Fruit fly (Drosophila melanogaster) whole organism, embryonic: ENCODE results near the gene Sur.
A peak's percentile ranks its signal among the peaks of the same experiment; 100 is the strongest.

Source experiments
- Ada2b ChIP-seq: fragments of 200-800 bp; sonication (Bioruptor generic); IDR thresholded peaks from 2 replicates; pipeline ENCODE4 v1.3.6; 2022; ENCODE audit warnings: missing biosample characterization, missing genetic modification characterization
- B-H1 ChIP-seq: fragments of 200-800 bp; sonication (Bioruptor generic); IDR thresholded peaks from 3 replicates; pipeline ENCODE4 v1.3.6; 2022; ENCODE audit warnings: missing biosample characterization, missing genetic modification characterization
- BtbVII ChIP-seq: fragments of 200-800 bp; sonication (Bioruptor generic); optimal IDR thresholded peaks from 3 replicates; lab custom pipeline; 2017; ENCODE audit warnings: missing biosample characterization, mild to moderate bottlenecking, missing genetic modification characterization
- CG10321 ChIP-seq: fragments of 200-800 bp; sonication (Bioruptor generic); IDR thresholded peaks from 2 replicates; pipeline ENCODE4 v1.3.6; 2022; ENCODE audit warnings: missing biosample characterization, missing genetic modification characterization
- CG10959 ChIP-seq: fragments of 200-800 bp; sonication (Bioruptor generic); IDR thresholded peaks from 2 replicates; pipeline ENCODE4 v1.3.6; 2022; ENCODE audit warnings: missing biosample characterization, missing genetic modification characterization
- CG10979 ChIP-seq: fragments of 200-800 bp; sonication (Bioruptor generic); optimal IDR thresholded peaks from 2 replicates; lab custom pipeline; 2018; ENCODE audit warnings: missing biosample characterization, mild to moderate bottlenecking, missing genetic modification characterization, moderate library complexity
- CG11504 ChIP-seq: fragments of 200-800 bp; sonication (Bioruptor generic); optimal IDR thresholded peaks from 3 replicates; lab custom pipeline; 2019; ENCODE audit warnings: missing biosample characterization, mild to moderate bottlenecking, missing genetic modification characterization, moderate library complexity
- CG12104 ChIP-seq: fragments of 200-800 bp; sonication (Bioruptor generic); optimal IDR thresholded peaks from 3 replicates; lab custom pipeline; 2016; ENCODE audit warnings: missing biosample characterization, missing genetic modification characterization
- CG12744 ChIP-seq: fragments of 200-800 bp; sonication (Bioruptor generic); optimal IDR thresholded peaks from 2 replicates; lab custom pipeline; 2016; ENCODE audit warnings: missing biosample characterization, missing genetic modification characterization
- CG13424 ChIP-seq: fragments of 200-800 bp; sonication (Bioruptor generic); optimal IDR thresholded peaks from 2 replicates; lab custom pipeline; 2019; ENCODE audit warnings: missing biosample characterization, mild to moderate bottlenecking, missing genetic modification characterization, moderate library complexity
- CG13624 ChIP-seq: fragments of 200-800 bp; sonication (Bioruptor generic); optimal IDR thresholded peaks from 2 replicates; lab custom pipeline; 2016; ENCODE audit warnings: missing biosample characterization, missing genetic modification characterization
- CG14441 ChIP-seq: fragments of 200-800 bp; sonication (Bioruptor generic); IDR thresholded peaks from 2 replicates; pipeline ENCODE4 v1.3.6; 2022; ENCODE audit warnings: missing biosample characterization, missing genetic modification characterization
- CG1603 ChIP-seq: fragments of 200-800 bp; sonication (Bioruptor generic); optimal IDR thresholded peaks from 2 replicates; lab custom pipeline; 2019; ENCODE audit warnings: missing biosample characterization, mild to moderate bottlenecking, missing genetic modification characterization, moderate library complexity
- CG18011 ChIP-seq: fragments of 200-800 bp; sonication (Bioruptor generic); optimal IDR thresholded peaks from 2 replicates; lab custom pipeline; 2017; ENCODE audit warnings: missing biosample characterization, missing genetic modification characterization, mild to moderate bottlenecking, moderate library complexity, missing genotype
- CG4360 ChIP-seq: fragments of 200-800 bp; sonication (Bioruptor generic); IDR thresholded peaks from 2 replicates; pipeline ENCODE4 v1.3.6; 2022; ENCODE audit warnings: missing biosample characterization, missing genetic modification characterization
- CG6654 ChIP-seq: fragments of 200-800 bp; sonication (Bioruptor generic); optimal IDR thresholded peaks from 2 replicates; lab custom pipeline; 2017; ENCODE audit warnings: missing biosample characterization, mild to moderate bottlenecking, missing genetic modification characterization
- D ChIP-seq, 2 experiments: fragments of 200-800 bp in 1 of 2; fragments of >200 bp in 1 of 2; sonication (Bioruptor generic) in 1 of 2; optimal IDR thresholded peaks; 2 replicates in 1 of 2; 3 replicates in 1 of 2; lab custom pipeline; 2017; ENCODE audit warnings: mild to moderate bottlenecking in 1 of 2, missing biosample characterization in 1 of 2, missing genetic modification characterization in 1 of 2, missing genetic modification reagents in 1 of 2
- E2f2 ChIP-seq: fragments of 200-800 bp; sonication (Bioruptor generic); IDR thresholded peaks from 2 replicates; pipeline ENCODE4 v1.3.6; 2022; ENCODE audit warnings: missing biosample characterization, missing genetic modification characterization
- Gug ChIP-seq: fragments of 200-800 bp; sonication (Bioruptor generic); IDR thresholded peaks from 4 replicates; pipeline ENCODE4 v1.3.6; 2022; ENCODE audit warnings: missing biosample characterization, missing genetic modification characterization
- HLH54F ChIP-seq: fragments of 200-800 bp; sonication (Bioruptor generic); optimal IDR thresholded peaks from 3 replicates; lab custom pipeline; 2016; ENCODE audit warnings: missing biosample characterization, missing genetic modification characterization
- Myb ChIP-seq: fragments of 200-800 bp; sonication (Bioruptor generic); optimal IDR thresholded peaks from 2 replicates; lab custom pipeline; 2016; ENCODE audit warnings: missing biosample characterization, missing genetic modification characterization
- NK7.1 ChIP-seq: fragments of 200-800 bp; sonication (Bioruptor generic); optimal IDR thresholded peaks from 3 replicates; lab custom pipeline; 2016; ENCODE audit warnings: missing biosample characterization, missing genetic modification characterization
- Rfx ChIP-seq: fragments of 200-800 bp; sonication (Bioruptor generic); IDR thresholded peaks from 2 replicates; pipeline ENCODE4 v1.3.6; 2022; ENCODE audit warnings: missing biosample characterization, missing genetic modification characterization
- Six4 ChIP-seq: fragments of 200-800 bp; sonication (Bioruptor generic); optimal IDR thresholded peaks from 2 replicates; lab custom pipeline; 2016; ENCODE audit warnings: missing biosample characterization, missing genetic modification characterization
- Vsx1 ChIP-seq: fragments of 200-800 bp; sonication (Bioruptor generic); optimal IDR thresholded peaks from 2 replicates; lab custom pipeline; 2017; ENCODE audit warnings: missing biosample characterization, mild to moderate bottlenecking, missing genetic modification characterization, missing genetic modification reagents
- Xbp1 ChIP-seq: fragments of 200-800 bp; sonication (Bioruptor generic); optimal IDR thresholded peaks from 3 replicates; lab custom pipeline; 2016; ENCODE audit warnings: missing biosample characterization, mild to moderate bottlenecking, missing genetic modification characterization
- bigmax ChIP-seq: fragments of 200-800 bp; sonication (Bioruptor generic); optimal IDR thresholded peaks from 2 replicates; lab custom pipeline; 2018; ENCODE audit warnings: missing biosample characterization, mild to moderate bottlenecking, missing genetic modification characterization
- cas ChIP-seq: fragments of 200-800 bp; sonication (Bioruptor generic); IDR thresholded peaks from 2 replicates; pipeline ENCODE4 v1.3.6; 2022; ENCODE audit warnings: missing biosample characterization, missing genetic modification characterization
- chif ChIP-seq, 2 experiments: fragments of 200-800 bp; sonication (Bioruptor generic); optimal IDR thresholded peaks; 3 replicates each; lab custom pipeline; 2016; ENCODE audit warnings: missing biosample characterization in 2 of 2, missing genetic modification characterization in 2 of 2
- disco-r ChIP-seq: fragments of 200-800 bp; sonication (Bioruptor generic); optimal IDR thresholded peaks from 2 replicates; lab custom pipeline; 2016; ENCODE audit warnings: missing biosample characterization, missing genetic modification characterization
- emc ChIP-seq: fragments of 200-800 bp; sonication (Bioruptor generic); optimal IDR thresholded peaks from 2 replicates; lab custom pipeline; 2016; ENCODE audit warnings: missing biosample characterization, missing genetic modification characterization
- fru ChIP-seq: fragments of >200 bp; optimal IDR thresholded peaks from 2 replicates; lab custom pipeline; 2017
- fu2 ChIP-seq: fragments of 200-800 bp; sonication (Bioruptor generic); optimal IDR thresholded peaks from 2 replicates; lab custom pipeline; 2016; ENCODE audit warnings: missing biosample characterization, missing genetic modification characterization
- gem ChIP-seq: fragments of 200-800 bp; sonication (Bioruptor generic); optimal IDR thresholded peaks from 2 replicates; lab custom pipeline; 2019; ENCODE audit warnings: missing biosample characterization, mild to moderate bottlenecking, missing genetic modification characterization, moderate library complexity
- gfzf ChIP-seq: fragments of 200-800 bp; sonication (Bioruptor generic); optimal IDR thresholded peaks from 2 replicates; lab custom pipeline; 2016; ENCODE audit warnings: missing biosample characterization, mild to moderate bottlenecking, missing genetic modification characterization, moderate library complexity
- hkb ChIP-seq, 2 experiments: fragments of 200-800 bp in 1 of 2; fragments of >200 bp in 1 of 2; sonication (Bioruptor generic) in 1 of 2; IDR thresholded peaks in 1 of 2; optimal IDR thresholded peaks in 1 of 2; 2 replicates each; pipeline versions ENCODE4 v1.3.6 to Lab custom; 2017 to 2022; ENCODE audit warnings: missing biosample characterization in 1 of 2, missing genetic modification characterization in 1 of 2
- inv ChIP-seq: fragments of 200-800 bp; sonication (Bioruptor generic); IDR thresholded peaks from 2 replicates; pipeline ENCODE4 v1.3.6; 2022; ENCODE audit warnings: missing biosample characterization, missing genetic modification characterization; ENCODE audit not compliant: partially characterized antibody
- lbe ChIP-seq: fragments of 200-800 bp; sonication (Bioruptor generic); optimal IDR thresholded peaks from 2 replicates; lab custom pipeline; 2016; ENCODE audit warnings: missing biosample characterization, mild to moderate bottlenecking, missing genetic modification characterization
- onecut ChIP-seq: fragments of 200-800 bp; sonication (Bioruptor generic); IDR thresholded peaks from 2 replicates; pipeline ENCODE4 v1.3.6; 2022; ENCODE audit warnings: missing biosample characterization, missing genetic modification characterization
- p53 ChIP-seq: fragments of 200-800 bp; sonication (Bioruptor generic); optimal IDR thresholded peaks from 2 replicates; lab custom pipeline; 2016; ENCODE audit warnings: missing biosample characterization, missing genetic modification characterization
- salm ChIP-seq: fragments of 200-800 bp; sonication (Bioruptor generic); optimal IDR thresholded peaks from 2 replicates; lab custom pipeline; 2018; ENCODE audit warnings: missing biosample characterization, mild to moderate bottlenecking, missing genetic modification characterization
- schlank ChIP-seq: fragments of 200-800 bp; sonication (Bioruptor generic); optimal IDR thresholded peaks from 2 replicates; lab custom pipeline; 2018; ENCODE audit warnings: missing biosample characterization, mild to moderate bottlenecking, missing genetic modification characterization
- sens ChIP-seq: fragments of 200-800 bp; sonication (Bioruptor generic); peaks from one replicate; lab custom pipeline; 2016; ENCODE audit warnings: missing biosample characterization, missing genetic modification characterization
- shn ChIP-seq: fragments of 200-800 bp; sonication (Bioruptor generic); optimal IDR thresholded peaks from 3 replicates; lab custom pipeline; 2016; ENCODE audit warnings: missing biosample characterization, missing genetic modification characterization
- sim ChIP-seq: fragments of 200-800 bp; sonication (Bioruptor generic); IDR thresholded peaks from 2 replicates; pipeline ENCODE4 v1.3.6; 2022; ENCODE audit warnings: missing biosample characterization, missing genetic modification characterization
- stc ChIP-seq: fragments of 200-800 bp; sonication (Bioruptor generic); IDR thresholded peaks from 2 replicates; pipeline ENCODE4 v1.3.6; 2022; ENCODE audit warnings: missing biosample characterization, missing genetic modification characterization
- tgo ChIP-seq: fragments of 200-800 bp; sonication (Bioruptor generic); IDR thresholded peaks from 3 replicates; pipeline ENCODE4 v1.3.6; 2022; ENCODE audit warnings: missing biosample characterization, missing genetic modification characterization
- unpg ChIP-seq: fragments of 200-800 bp; sonication (Bioruptor generic); optimal IDR thresholded peaks from 3 replicates; lab custom pipeline; 2018; ENCODE audit warnings: missing biosample characterization, mild to moderate bottlenecking, missing genetic modification characterization, moderate library complexity
- wor ChIP-seq: fragments of 200-800 bp; sonication (Bioruptor generic); IDR thresholded peaks from 2 replicates; pipeline ENCODE4 v1.3.6; 2022; ENCODE audit warnings: missing biosample characterization, missing genetic modification characterization
- yki ChIP-seq: fragments of >200 bp; optimal IDR thresholded peaks from 3 replicates; lab custom pipeline; 2018
- zf30C ChIP-seq: fragments of 200-800 bp; sonication (Bioruptor generic); optimal IDR thresholded peaks from 3 replicates; lab custom pipeline; 2018; ENCODE audit warnings: missing biosample characterization, mild to moderate bottlenecking, missing genetic modification characterization
- zfh2 ChIP-seq: fragments of 200-800 bp; sonication (Bioruptor generic); optimal IDR thresholded peaks from 2 replicates; lab custom pipeline; 2016; ENCODE audit warnings: missing biosample characterization, missing genetic modification characterization

The Sur gene

DNA sequence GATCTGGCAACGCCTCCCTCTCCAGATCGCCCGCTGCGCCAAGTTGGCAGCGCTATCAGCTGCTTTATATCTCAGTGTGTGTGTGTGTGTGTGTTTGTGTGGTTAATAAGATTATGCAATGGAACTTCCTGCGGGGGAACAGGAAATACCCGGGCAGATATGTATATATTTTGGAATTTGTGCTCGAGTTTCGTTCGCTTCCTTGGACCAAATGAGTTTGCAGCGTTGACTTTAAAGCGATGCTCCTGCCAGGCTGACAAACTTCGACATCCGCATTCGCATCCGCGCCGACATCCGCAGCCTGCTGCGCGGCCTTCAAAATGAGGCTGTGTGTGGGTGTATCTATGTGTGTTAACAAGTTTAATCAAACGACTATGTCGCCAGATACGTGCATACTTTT lies 55.6 kb downstream of the Sur start (continued):
- TF ChIP-seq Xbp1 (GFP tag; lab: Kevin White, UChicago), result no peak
- TF ChIP-seq CG12104 (GFP tag; lab: Kevin White, UChicago), result peak; percentile 22
- no peak for TF ChIP-seq chif (GFP tag; optimal IDR thresholded peaks at IDR 0.05; lab: Kevin White, UChicago)
- no peak for TF ChIP-seq onecut (GFP tag; lab: Robert Waterston, UW)
- no peak for TF ChIP-seq CG11504
- no peak for TF ChIP-seq sim
- no peak for TF ChIP-seq hkb (optimal IDR thresholded peaks at IDR 0.05; lab: Kevin White, UChicago)
- TF ChIP-seq hkb (GFP tag; IDR thresholded peaks at IDR 0.05; lab: Robert Waterston, UW), result no peak
- no peak for TF ChIP-seq CG10321 (GFP tag; lab: Robert Waterston, UW)
- TF ChIP-seq yki (lab: Kevin White, UChicago), result no peak
- TF ChIP-seq D (optimal IDR thresholded peaks at IDR 0.05; lab: Kevin White, UChicago), result no peak
- TF ChIP-seq D (GFP tag; optimal IDR thresholded peaks at IDR 0.05; lab: Kevin White, UChicago), result peak; percentile 46
- no peak for TF ChIP-seq CG10959 (GFP tag; lab: Robert Waterston, UW)
- TF ChIP-seq salm (tag; lab: Kevin White, UChicago), result no peak
- TF ChIP-seq p53 (GFP tag; lab: Kevin White, UChicago), result no peak
- TF ChIP-seq CG6654 (GFP tag; lab: Kevin White, UChicago), result no peak
- no peak for TF ChIP-seq Six4 (GFP tag; lab: Kevin White, UChicago)
- TF ChIP-seq CG1603, result no peak
- no peak for TF ChIP-seq inv (GFP tag; lab: Robert Waterston, UW)
- no peak for TF ChIP-seq cas (GFP tag; lab: Robert Waterston, UW)
- TF ChIP-seq emc (GFP tag; lab: Kevin White, UChicago), result no peak
- TF ChIP-seq NK7.1 (GFP tag; lab: Kevin White, UChicago), result no peak
- no peak for TF ChIP-seq CG13624
- TF ChIP-seq CG13424 (tag; lab: Kevin White, UChicago), result no peak
- TF ChIP-seq schlank (tag; lab: Kevin White, UChicago), result no peak
- no peak for TF ChIP-seq lbe (GFP tag; lab: Kevin White, UChicago)
- no peak for TF ChIP-seq shn
- TF ChIP-seq CG18011 (GFP tag; lab: Kevin White, UChicago), result no peak
- peak; percentile 52 for TF ChIP-seq Rfx
- no peak for TF ChIP-seq Myb (GFP tag; lab: Kevin White, UChicago)
- peak; percentile 23 for TF ChIP-seq bigmax (GFP tag; lab: Kevin White, UChicago)
- no peak for TF ChIP-seq Ada2b (GFP tag; lab: Robert Waterston, UW)
- peak; percentile 44 for TF ChIP-seq CG10979
- TF ChIP-seq zf30C (GFP tag; lab: Kevin White, UChicago), result no peak
- TF ChIP-seq CG14441, result no peak
- no peak for TF ChIP-seq wor (GFP tag; lab: Robert Waterston, UW)
- no peak for TF ChIP-seq HLH54F (GFP tag; lab: Kevin White, UChicago)
- TF ChIP-seq sens, result no peak
- no peak for TF ChIP-seq tgo (GFP tag; lab: Robert Waterston, UW)
- TF ChIP-seq unpg (GFP tag; lab: Kevin White, UChicago), result no peak
- TF ChIP-seq fu2, result no peak
- no peak for TF ChIP-seq gem (tag; lab: Kevin White, UChicago)
- TF ChIP-seq Vsx1 (GFP tag; lab: Kevin White, UChicago), result no peak
- peak; percentile 51; the same call in 1 of the 2 replicates for TF ChIP-seq stc (GFP tag; lab: Robert Waterston, UW)
- no peak for TF ChIP-seq gfzf (GFP tag; lab: Kevin White, UChicago)
- TF ChIP-seq CG12744, result no peak
- no peak for TF ChIP-seq B-H1 (GFP tag; lab: Robert Waterston, UW)
- TF ChIP-seq Gug (GFP tag; lab: Robert Waterston, UW), result no peak
- TF ChIP-seq E2f2 (GFP tag; lab: Robert Waterston, UW), result no peak
- TF ChIP-seq fru (lab: Kevin White, UChicago), result no peak
- TF ChIP-seq disco-r (GFP tag; lab: Kevin White, UChicago), result no peak
- no peak for TF ChIP-seq CG4360 (GFP tag; lab: Robert Waterston, UW)
- peak; percentile 75 for TF ChIP-seq BtbVII (GFP tag; lab: Kevin White, UChicago)
- TF ChIP-seq zfh2, result no peak
